Fruit fly (Drosophila melanogaster): Measurements from ENCODE around the gene CG3517.

- no peak for TF ChIP-seq CG10348 (GFP tag; IDR thresholded peaks at IDR 0.05)
- no peak for TF ChIP-seq Snoo (tag; optimal IDR thresholded peaks at IDR 0.05)
- TF ChIP-seq CG4496 (GFP tag; IDR thresholded peaks at IDR 0.05): no peak
- peak; percentile 71 for TF ChIP-seq CG14655 (GFP tag; optimal IDR thresholded peaks at IDR 0.05)
- TF ChIP-seq CG32121 (GFP tag; IDR thresholded peaks at IDR 0.05): no peak
- no peak for TF ChIP-seq CG13204 (GFP tag; optimal IDR thresholded peaks at IDR 0.05)
These were observed 41.7 kb downstream of the CG3517 start for dm6 chr3R:19383298-19383697.
